Fruit fly (Drosophila melanogaster): ENCODE data around the gene CG14693.

DNA sequence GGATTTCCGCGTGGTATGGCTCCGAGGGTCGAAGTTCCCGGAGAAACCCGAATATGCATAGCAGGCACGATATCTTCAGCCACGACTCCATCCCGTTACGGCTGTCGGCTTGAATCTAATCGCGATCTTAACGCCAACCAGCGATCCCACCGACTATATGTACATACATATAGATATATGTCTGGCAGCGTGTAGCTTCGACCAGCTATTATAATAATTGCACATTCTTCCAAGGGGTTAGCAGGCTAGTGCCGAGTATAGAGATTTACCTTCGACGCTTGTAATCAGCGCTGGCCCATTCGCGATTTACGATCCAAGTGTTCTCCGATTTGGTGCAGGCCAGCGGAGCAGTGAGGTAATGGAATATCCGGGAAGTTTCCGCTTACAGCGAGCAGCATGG lies 44.9 kb upstream of the CG14693 start, which contains the start of gene CG14694:
- TF ChIP-seq psq (optimal IDR thresholded peaks at IDR 0.05), result no peak
- TF ChIP-seq Myc (optimal IDR thresholded peaks at IDR 0.05), result no peak
- no peak for TF ChIP-seq ttk (optimal IDR thresholded peaks at IDR 0.05)
- no peak for TF ChIP-seq insv (optimal IDR thresholded peaks at IDR 0.05)
- TF ChIP-seq h (optimal IDR thresholded peaks at IDR 0.05), result no peak

Data from Kc167 (cell line).